Worm (Caenorhabditis elegans): ENCODE data around the gene aptf-3.

Gene aptf-3

ce11 chrII:8602337-8602944 is 8.5 kb downstream of the aptf-3 start, which contains the start of the genes cpf-1 and rpl-26 (continued):
- TF ChIP-seq lsy-2 (tag; optimal IDR thresholded peaks at IDR 0.05) (peak; percentile 78), nhr-237 (tag; optimal IDR thresholded peaks at IDR 0.05) (peak; percentile 54), nhr-12 (tag; optimal IDR thresholded peaks at IDR 0.05) (no peak), drap-1 (GFP tag; optimal IDR thresholded peaks at IDR 0.05) (no peak), hlh-1 (tag; optimal IDR thresholded peaks at IDR 0.05) (peak; percentile 1), mab-5 (tag; optimal IDR thresholded peaks at IDR 0.05) (no peak), lin-32 (GFP tag; optimal IDR thresholded peaks at IDR 0.05) (no peak)

- TF ChIP-seq ces-1 (GFP tag; optimal IDR thresholded peaks at IDR 0.05): peak; percentile 62
- TF ChIP-seq elt-3 (tag; optimal IDR thresholded peaks at IDR 0.05): no peak
- no peak for TF ChIP-seq nhr-28 (tag; optimal IDR thresholded peaks at IDR 0.05)
- peak; percentile 33 for TF ChIP-seq lsy-2 (tag; optimal IDR thresholded peaks at IDR 0.05)
These were observed 9.8 kb downstream of the aptf-3 start, which contains the start of gene suf-1 for ce11 chrII:8603567-8604359. Gene suf-1, plus strand, starts transcription at chrII:8603846.

DNA sequence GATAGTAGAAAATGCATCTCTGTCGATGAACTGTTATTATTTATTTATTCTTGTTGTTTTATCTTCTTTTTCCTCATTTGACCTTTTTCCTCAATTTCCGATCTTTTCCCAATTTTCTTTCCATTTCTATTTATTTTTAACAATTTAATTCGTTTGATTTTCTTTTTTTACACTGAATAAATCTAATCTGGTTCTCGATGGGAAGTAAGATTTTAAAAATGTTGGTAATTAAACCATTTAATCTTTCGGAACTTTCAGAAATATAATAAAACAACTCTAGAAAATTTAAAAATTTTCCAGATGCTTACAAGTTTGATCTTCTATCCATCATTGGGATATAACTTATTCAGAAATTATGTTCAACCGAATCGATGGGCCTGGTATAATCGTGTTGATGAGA is 12.6 kb downstream of the aptf-3 start, which contains the start of gene F28C6.8:
F28C6.8 (plus strand) TSS at position 301 of the 400 bp plus-strand sequence.
- TF ChIP-seq hlh-1 (tag; optimal IDR thresholded peaks at IDR 0.05): no peak
- no peak for TF ChIP-seq bed-3 (GFP tag; optimal IDR thresholded peaks at IDR 0.05)
- no peak for TF ChIP-seq lin-13 (tag; optimal IDR thresholded peaks at IDR 0.05)
- no peak for TF ChIP-seq mep-1 (tag; optimal IDR thresholded peaks at IDR 0.05)
- TF ChIP-seq unc-62 (GFP tag; optimal IDR thresholded peaks at IDR 0.05): no peak
- TF ChIP-seq unc-39 (tag; optimal IDR thresholded peaks at IDR 0.05): no peak
- no peak for TF ChIP-seq tbx-8 (GFP tag; optimal IDR thresholded peaks at IDR 0.05)
- TF ChIP-seq cnd-1 (tag; optimal IDR thresholded peaks at IDR 0.05): no peak
- no peak for TF ChIP-seq nhr-28 (tag; optimal IDR thresholded peaks at IDR 0.05)
- no peak for TF ChIP-seq mls-2 (tag; optimal IDR thresholded peaks at IDR 0.05)
- TF ChIP-seq M03D4.4 (tag; optimal IDR thresholded peaks at IDR 0.05): no peak
- TF ChIP-seq nhr-2 (tag; optimal IDR thresholded peaks at IDR 0.05): no peak
- TF ChIP-seq drap-1 (GFP tag; optimal IDR thresholded peaks at IDR 0.05): no peak
- no peak for TF ChIP-seq ztf-11 (tag; optimal IDR thresholded peaks at IDR 0.05)
- no peak for TF ChIP-seq pha-4 (tag; optimal IDR thresholded peaks at IDR 0.05)

ce11 chrII:8607662-8608061 is 13.7 kb downstream of the aptf-3 start, which contains the start of gene F28C6.10:
Gene F28C6.10, plus strand, starts transcription at chrII:8607962.
- TF ChIP-seq nhr-237 (tag; optimal IDR thresholded peaks at IDR 0.05) (no peak), elt-3 (tag; optimal IDR thresholded peaks at IDR 0.05) (no peak), ces-1 (GFP tag; optimal IDR thresholded peaks at IDR 0.05) (no peak), mls-2 (tag; optimal IDR thresholded peaks at IDR 0.05) (no peak), flh-1 (GFP tag; optimal IDR thresholded peaks at IDR 0.05) (no peak), mab-5 (tag; optimal IDR thresholded peaks at IDR 0.05) (no peak), elt-1 (tag; optimal IDR thresholded peaks at IDR 0.05; ENCODE audit: borderline replicate concordance, insufficient read depth) (no peak), lsy-2 (tag; optimal IDR thresholded peaks at IDR 0.05) (no peak), drap-1 (GFP tag; optimal IDR thresholded peaks at IDR 0.05) (no peak), sem-2 (GFP tag; optimal IDR thresholded peaks at IDR 0.05) (no peak), nhr-2 (tag; optimal IDR thresholded peaks at IDR 0.05) (no peak), blmp-1 (tag; optimal IDR thresholded peaks at IDR 0.05) (no peak), nhr-28 (tag; optimal IDR thresholded peaks at IDR 0.05) (no peak), M03D4.4 (tag; optimal IDR thresholded peaks at IDR 0.05) (no peak), nhr-12 (tag; optimal IDR thresholded peaks at IDR 0.05) (no peak), snpc-4 (tag; optimal IDR thresholded peaks at IDR 0.05) (no peak)

DNA sequence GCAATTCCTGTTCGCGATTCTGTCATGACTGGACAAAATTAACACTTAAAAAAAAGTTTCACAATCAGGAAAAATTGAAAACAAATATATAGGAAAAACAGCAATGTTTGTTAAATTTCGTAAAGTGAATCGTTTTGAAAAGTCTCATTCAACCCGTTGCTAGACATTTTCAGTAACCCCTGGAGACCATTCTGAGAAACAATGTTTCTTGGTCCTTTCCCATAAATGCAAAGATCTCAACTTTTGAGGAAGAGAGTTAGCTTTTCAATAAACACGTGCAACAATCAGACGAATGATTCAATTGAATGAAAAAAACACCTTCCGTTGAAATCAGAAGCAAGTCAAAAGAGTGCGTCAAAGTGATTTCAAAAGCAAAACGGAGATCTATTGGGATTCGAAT is 16.1 kb downstream of the aptf-3 start, which contains the start of gene F28C6.9:
F28C6.9 (minus strand) TSS at position 101 of the 400 bp plus-strand sequence.
- TF ChIP-seq bed-3 (GFP tag; optimal IDR thresholded peaks at IDR 0.05): no peak

DNA sequence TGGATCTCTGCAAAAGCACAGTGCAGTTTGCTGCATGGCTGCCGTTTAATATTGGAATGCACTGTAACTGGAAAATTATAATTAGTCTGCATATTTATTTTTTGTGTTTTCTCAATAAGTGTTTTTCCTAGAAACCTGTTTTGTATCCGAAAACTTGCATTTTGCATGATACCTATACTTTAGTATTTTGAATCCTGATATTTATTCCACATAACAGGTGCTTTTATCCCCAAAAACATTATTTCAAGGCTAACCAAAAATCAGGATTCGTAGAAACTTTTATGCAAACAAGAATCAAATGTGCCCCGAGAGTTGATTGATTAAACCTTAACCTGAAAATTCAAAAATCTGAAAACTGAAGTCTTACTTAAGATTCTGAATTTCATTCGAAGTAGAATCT is 16.6 kb downstream of the aptf-3 start:
- TF ChIP-seq drap-1 (GFP tag; optimal IDR thresholded peaks at IDR 0.05) (no peak), nhr-237 (tag; optimal IDR thresholded peaks at IDR 0.05) (no peak), nhr-2 (tag; optimal IDR thresholded peaks at IDR 0.05) (no peak), sem-2 (GFP tag; optimal IDR thresholded peaks at IDR 0.05) (no peak)
